Worm (Caenorhabditis elegans): ENCODE data around the gene C06B8.2.

ce11 chrV:15434647-15435046 lies 43.9 kb downstream of the C06B8.2 start:
- TF ChIP-seq unc-62 (GFP tag; optimal IDR thresholded peaks at IDR 0.05 in 1 of 2): no peak
- TF ChIP-seq unc-62 (tag; optimal IDR thresholded peaks at IDR 0.05): no peak
- no peak for TF ChIP-seq saeg-2 (GFP tag; IDR thresholded peaks at IDR 0.05)
- TF ChIP-seq Y5F2A.4 (GFP tag; optimal IDR thresholded peaks at IDR 0.05): no peak

Measured in whole organism, L4 larva.